Fruit fly (Drosophila melanogaster) whole organism, wandering third instar larva: ENCODE results near the gene CG32819.

Experiments
- Dfd ChIP-seq: fragments of >200 bp; optimal IDR thresholded peaks from 2 replicates; lab custom pipeline; 2017; ENCODE audit warnings: missing biosample characterization, missing genetic modification characterization
- Hnf4 ChIP-seq: fragments of 200-800 bp; sonication (Bioruptor generic); optimal IDR thresholded peaks from 2 replicates; lab custom pipeline; 2016; ENCODE audit warnings: missing biosample characterization, mild to moderate bottlenecking, missing genetic modification characterization
- Hr78 ChIP-seq: fragments of >200 bp; optimal IDR thresholded peaks from 2 replicates; lab custom pipeline; 2017; ENCODE audit warnings: missing biosample characterization, missing genetic modification characterization
- Hr83 ChIP-seq: fragments of 200-300 bp; sonication (Bioruptor generic); optimal IDR thresholded peaks from 2 replicates; lab custom pipeline; 2016; ENCODE audit warnings: missing biosample characterization, mild to moderate bottlenecking, missing genetic modification characterization, moderate library complexity; ENCODE audit not compliant: poor library complexity, severe bottlenecking
- Jra ChIP-seq: sonication (Bioruptor generic); optimal IDR thresholded peaks from 2 replicates; lab custom pipeline; 2016; ENCODE audit warnings: missing biosample characterization, missing genetic modification characterization
- N ChIP-seq: fragments of >200 bp; optimal IDR thresholded peaks from 2 replicates; lab custom pipeline; 2018; ENCODE audit warnings: missing biosample characterization, missing external identifiers, missing genetic modification characterization
- br ChIP-seq: fragments of 200-800 bp; sonication (Bioruptor generic); optimal IDR thresholded peaks from 2 replicates; lab custom pipeline; 2016; ENCODE audit warnings: missing biosample characterization, missing genetic modification characterization
- sage ChIP-seq: fragments of 200-800 bp; sonication (Bioruptor generic); optimal IDR thresholded peaks from 2 replicates; lab custom pipeline; 2016; ENCODE audit warnings: missing biosample characterization, mild to moderate bottlenecking, missing genetic modification characterization
- usp ChIP-seq: fragments of >200 bp; optimal IDR thresholded peaks from 2 replicates; lab custom pipeline; 2017; ENCODE audit warnings: missing biosample characterization, missing genetic modification characterization

dm6 chrX:21629482-21630159, 8.7 kb upstream of the CG32819 start, which contains the start of gene DIP1:
- TF ChIP-seq Jra (peak; percentile 40), Dfd (GFP tag; lab: Kevin White, UChicago) (no peak), br (GFP tag; lab: Kevin White, UChicago) (peak; percentile 50), Hnf4 (GFP tag; lab: Kevin White, UChicago) (peak; percentile 64), Hr83 (GFP tag; lab: Kevin White, UChicago) (no peak), N (GFP tag; lab: Kevin White, UChicago) (no peak), usp (GFP tag; lab: Kevin White, UChicago) (no peak), Hr78 (GFP tag; lab: Kevin White, UChicago) (no peak), sage (GFP tag; lab: Kevin White, UChicago) (no peak)
